Worm (Caenorhabditis elegans): Measurements from ENCODE around the gene srh-148.
"Not testable (repeated sequence)": the region's sequence is repeated elsewhere in the genome, so short reads cannot be mapped to it uniquely, and the experiment has no call there.

Gene srh-148

ce11 chrV:15858292-15858691 lies at the start of gene srh-148:
Gene srh-148, minus strand, starts transcription at chrV:15858392.
- TF ChIP-seq lin-32 (GFP tag; optimal IDR thresholded peaks at IDR 0.05) (no peak), hlh-1 (tag; optimal IDR thresholded peaks at IDR 0.05) (no peak), mls-2 (tag; optimal IDR thresholded peaks at IDR 0.05) (no peak), drap-1 (GFP tag; optimal IDR thresholded peaks at IDR 0.05) (no peak), zip-8 (tag; optimal IDR thresholded peaks at IDR 0.05) (no peak), cnd-1 (tag; optimal IDR thresholded peaks at IDR 0.05) (no peak), sem-2 (GFP tag; optimal IDR thresholded peaks at IDR 0.05) (no peak), nhr-2 (tag; optimal IDR thresholded peaks at IDR 0.05) (no peak), mep-1 (tag; optimal IDR thresholded peaks at IDR 0.05) (no peak), flh-1 (GFP tag; optimal IDR thresholded peaks at IDR 0.05) (no peak), elt-1 (tag; optimal IDR thresholded peaks at IDR 0.05; ENCODE audit: borderline replicate concordance, insufficient read depth) (no peak), ztf-11 (tag; optimal IDR thresholded peaks at IDR 0.05) (no peak), nhr-12 (tag; optimal IDR thresholded peaks at IDR 0.05) (no peak), lsy-2 (tag; optimal IDR thresholded peaks at IDR 0.05) (no peak)

ce11 chrV:15905530-15905929 lies 47.3 kb upstream of the srh-148 start, which contains the start of the genes F35E8.1 and F35E8.2:
Gene F35E8.1, minus strand, starts transcription at chrV:15905630.
Gene F35E8.2, plus strand, starts transcription at chrV:15905661.
- not testable (repeated sequence) for TF ChIP-seq flh-1 (GFP tag; optimal IDR thresholded peaks at IDR 0.05); nhr-237 (tag; optimal IDR thresholded peaks at IDR 0.05); sptf-1 (tag; optimal IDR thresholded peaks at IDR 0.05)

ce11 chrV:15900564-15900963 lies 42.4 kb upstream of the srh-148 start:
- TF ChIP-seq bed-3 (GFP tag; optimal IDR thresholded peaks at IDR 0.05) (no peak), zip-8 (tag; optimal IDR thresholded peaks at IDR 0.05) (no peak), nhr-12 (tag; optimal IDR thresholded peaks at IDR 0.05) (no peak), unc-39 (tag; optimal IDR thresholded peaks at IDR 0.05) (no peak)

- TF ChIP-seq ces-1 (GFP tag; optimal IDR thresholded peaks at IDR 0.05) (no peak), sptf-1 (tag; optimal IDR thresholded peaks at IDR 0.05) (no peak), lin-32 (GFP tag; optimal IDR thresholded peaks at IDR 0.05) (no peak), unc-62 (GFP tag; optimal IDR thresholded peaks at IDR 0.05) (no peak), ham-2 (GFP tag; optimal IDR thresholded peaks at IDR 0.05) (no peak), zip-8 (tag; optimal IDR thresholded peaks at IDR 0.05) (no peak)
These were observed 41.5 kb upstream of the srh-148 start, which contains the start of gene T06C12.14 for ce11 chrV:15899696-15900095. Gene T06C12.14, plus strand, starts transcription at chrV:15899996.

ce11 chrV:15897696-15898095 lies 39.5 kb upstream of the srh-148 start, which contains the start of gene str-60:
Gene str-60, plus strand, starts transcription at chrV:15897996.
- TF ChIP-seq lsy-2 (tag; optimal IDR thresholded peaks at IDR 0.05) (no peak), bed-3 (GFP tag; optimal IDR thresholded peaks at IDR 0.05) (no peak), unc-39 (tag; optimal IDR thresholded peaks at IDR 0.05) (no peak), cnd-1 (tag; optimal IDR thresholded peaks at IDR 0.05) (no peak), unc-62 (GFP tag; optimal IDR thresholded peaks at IDR 0.05) (no peak), nhr-237 (tag; optimal IDR thresholded peaks at IDR 0.05) (no peak), elt-1 (tag; optimal IDR thresholded peaks at IDR 0.05; ENCODE audit: borderline replicate concordance, insufficient read depth) (no peak), mab-5 (tag; optimal IDR thresholded peaks at IDR 0.05) (no peak), ceh-39 (tag; optimal IDR thresholded peaks at IDR 0.05) (no peak), pha-4 (tag; optimal IDR thresholded peaks at IDR 0.05) (no peak), M03D4.4 (tag; optimal IDR thresholded peaks at IDR 0.05) (no peak), nhr-2 (tag; optimal IDR thresholded peaks at IDR 0.05) (no peak)

ce11 chrV:15896671-15897070 lies 38.5 kb upstream of the srh-148 start, which contains the start of gene nhr-213:
Gene nhr-213, minus strand, starts transcription at chrV:15896771.
- TF ChIP-seq unc-39 (tag; optimal IDR thresholded peaks at IDR 0.05) (no peak), mep-1 (tag; optimal IDR thresholded peaks at IDR 0.05) (no peak), lin-32 (GFP tag; optimal IDR thresholded peaks at IDR 0.05) (no peak), ceh-39 (tag; optimal IDR thresholded peaks at IDR 0.05) (no peak), M03D4.4 (tag; optimal IDR thresholded peaks at IDR 0.05) (no peak), sem-2 (GFP tag; optimal IDR thresholded peaks at IDR 0.05) (no peak), ztf-11 (tag; optimal IDR thresholded peaks at IDR 0.05) (no peak), nhr-237 (tag; optimal IDR thresholded peaks at IDR 0.05) (no peak), mab-5 (tag; optimal IDR thresholded peaks at IDR 0.05) (no peak), nhr-12 (tag; optimal IDR thresholded peaks at IDR 0.05) (no peak), drap-1 (GFP tag; optimal IDR thresholded peaks at IDR 0.05) (no peak), ceh-43 (GFP tag; optimal IDR thresholded peaks at IDR 0.05) (no peak), unc-62 (GFP tag; optimal IDR thresholded peaks at IDR 0.05) (no peak)

Measured in whole organism, mixed stage, embryonic.